Worm (Caenorhabditis elegans): Measurements from ENCODE around the gene srw-15.

DNA sequence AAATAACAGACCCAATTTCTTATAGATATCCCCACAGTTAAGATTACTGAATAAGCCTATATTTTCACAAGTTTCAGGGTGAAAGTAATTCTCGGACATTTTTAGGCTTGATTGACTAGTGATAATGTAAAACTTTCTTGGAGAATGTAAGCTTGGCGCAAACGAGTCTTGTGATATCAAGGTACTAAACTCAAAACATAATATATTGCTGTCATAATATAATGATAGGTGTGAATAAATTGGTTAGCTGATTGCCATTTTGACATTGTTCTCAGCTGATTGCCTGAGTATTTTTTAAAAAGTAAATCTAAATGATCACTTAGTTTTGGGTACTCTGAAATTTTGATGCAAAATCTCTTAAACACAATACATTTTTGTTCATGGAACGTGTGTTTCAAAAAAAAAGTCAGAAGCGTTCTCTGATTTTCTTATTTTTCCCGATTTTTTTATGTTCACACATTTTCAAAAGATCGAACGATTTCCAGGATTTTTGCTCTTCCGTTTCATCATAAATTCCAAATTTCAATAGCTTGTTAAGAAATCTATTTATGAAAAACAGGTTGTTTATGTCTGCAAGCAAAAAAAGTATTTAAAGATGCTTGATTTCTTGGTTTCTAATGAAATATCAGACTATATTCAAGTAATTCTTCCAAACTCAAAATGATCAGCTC, 51.1 kb downstream of the srw-15 start, which contains the start of the genes srw-19 and srx-51:
- TF ChIP-seq tbx-2 (tag; optimal IDR thresholded peaks at IDR 0.05) (no peak), sdc-2 (tag; optimal IDR thresholded peaks at IDR 0.05) (no peak), K09A11.1 (tag; optimal IDR thresholded peaks at IDR 0.05; ENCODE audit: insufficient read depth) (no peak), ceh-30 (tag; optimal IDR thresholded peaks at IDR 0.05) (no peak)
